Worm (Caenorhabditis elegans) whole organism, L4 larva: ENCODE results near the gene sptl-2.

Source experiments
- F26F4.8 ChIP-seq: fragments of 200-800 bp; sonication (Bioruptor generic); conservative IDR thresholded peaks from 2 replicates; pipeline ENCODE4 v1.3.6; 2022; ENCODE audit warnings: missing genetic modification characterization, missing compliant biosample characterization
- R02D3.7 ChIP-seq: fragments of 150-350 bp; sonication (generic microtip); optimal IDR thresholded peaks from 3 replicates; lab custom pipeline; 2014; ENCODE audit warnings: missing biosample characterization, missing genetic modification characterization
- T20F7.1 ChIP-seq: fragments of 200-800 bp; sonication (Bioruptor generic); optimal IDR thresholded peaks from 2 replicates; lab custom pipeline; 2018; ENCODE audit warnings: mild to moderate bottlenecking, missing genetic modification characterization, missing compliant biosample characterization
- Y105C5A.15 ChIP-seq: fragments of 200-800 bp; sonication (Bioruptor generic); IDR thresholded peaks from 2 replicates; pipeline ENCODE4 v1.3.6; 2022; ENCODE audit warnings: missing genetic modification characterization, missing compliant biosample characterization
- Y75B8A.6 ChIP-seq: fragments of 200-800 bp; sonication (Bioruptor generic); IDR thresholded peaks from 2 replicates; pipeline ENCODE4 v1.3.6; 2022; ENCODE audit warnings: missing genetic modification reagents, missing genetic modification characterization, missing compliant biosample characterization
- aha-1 ChIP-seq: fragments of 150-350 bp; peaks from one replicate; lab custom pipeline; 2014; ENCODE audit warnings: missing biosample characterization, missing genetic modification characterization
- ama-1 ChIP-seq: fragments of 150-350 bp; optimal IDR thresholded peaks from 2 replicates; lab custom pipeline; 2014; ENCODE audit warnings: inconsistent platforms, mixed read lengths
- attf-4 ChIP-seq: sonication (generic microtip); optimal IDR thresholded peaks from 3 replicates; lab custom pipeline; 2017; ENCODE audit warnings: missing biosample characterization, missing genetic modification characterization
- ceh-44 ChIP-seq: fragments of 200-800 bp; sonication (Bioruptor generic); IDR thresholded peaks from 2 replicates; pipeline ENCODE4 v1.3.6; 2022; ENCODE audit warnings: missing genetic modification reagents, missing genetic modification characterization, missing compliant biosample characterization
- ceh-82 ChIP-seq: sonication (generic microtip); optimal IDR thresholded peaks from 2 replicates; lab custom pipeline; 2017; ENCODE audit warnings: missing biosample characterization, missing genetic modification characterization
- ces-1 ChIP-seq: fragments of 150-350 bp; sonication (generic microtip); optimal IDR thresholded peaks from 4 replicates; lab custom pipeline; 2014; ENCODE audit warnings: missing biosample characterization, missing genetic modification reagents, missing genetic modification characterization
- cey-2 ChIP-seq: sonication (generic microtip); optimal IDR thresholded peaks from 3 replicates; lab custom pipeline; 2017; ENCODE audit warnings: missing genetic modification characterization, mild to moderate bottlenecking, missing compliant biosample characterization, antibody characterized with exemption, borderline replicate concordance; ENCODE audit not compliant: insufficient read depth
- daf-12 ChIP-seq: fragments of 150-350 bp; optimal IDR thresholded peaks from 2 replicates; lab custom pipeline; 2014; ENCODE audit warnings: missing biosample characterization, missing genetic modification reagents, missing genetic modification characterization
- daf-8 ChIP-seq: fragments of 200-800 bp; sonication (Bioruptor generic); IDR thresholded peaks from 2 replicates; pipeline ENCODE4 v1.3.6; 2022; ENCODE audit warnings: missing genetic modification characterization, missing compliant biosample characterization
- dmd-6 ChIP-seq: fragments of 200-800 bp; sonication (Bioruptor generic); IDR thresholded peaks from 2 replicates; pipeline ENCODE4 v1.3.6; 2022; ENCODE audit warnings: missing genetic modification reagents, missing genetic modification characterization, missing compliant biosample characterization
- dmd-9 ChIP-seq: fragments of 200-800 bp; sonication (Bioruptor generic); IDR thresholded peaks from 2 replicates; pipeline ENCODE4 v1.3.6; 2022; ENCODE audit warnings: missing genetic modification reagents, missing genetic modification characterization, missing compliant biosample characterization
- dpl-1 ChIP-seq: fragments of 150-350 bp; optimal IDR thresholded peaks from 2 replicates; lab custom pipeline; 2014; ENCODE audit warnings: missing biosample characterization, missing genetic modification reagents, missing genetic modification characterization
- dve-1 ChIP-seq: sonication (generic microtip); optimal IDR thresholded peaks from 2 replicates; lab custom pipeline; 2017; ENCODE audit warnings: antibody characterized with exemption, mild to moderate bottlenecking, missing genetic modification characterization, missing compliant biosample characterization; ENCODE audit not compliant: insufficient read depth
- egl-27 ChIP-seq: sonication (generic microtip); optimal IDR thresholded peaks from 3 replicates; lab custom pipeline; 2017; ENCODE audit warnings: missing biosample characterization, missing genetic modification reagents, missing genetic modification characterization
- egl-43 ChIP-seq: fragments of 200-800 bp; sonication (Bioruptor generic); IDR thresholded peaks from 2 replicates; pipeline ENCODE4 v1.3.6; 2022; ENCODE audit warnings: missing genetic modification reagents, missing genetic modification characterization, missing compliant biosample characterization
- hif-1 ChIP-seq, 2 experiments: sonication (generic microtip); optimal IDR thresholded peaks; 2 replicates each; lab custom pipeline; 2016 to 2017; ENCODE audit warnings: missing compliant biosample characterization in 2 of 2, missing genetic modification characterization in 2 of 2, missing genetic modification reagents in 2 of 2, missing genotype in 2 of 2, mild to moderate bottlenecking in 1 of 2
- hlh-11 ChIP-seq: fragments of 200-800 bp; sonication (Bioruptor generic); optimal IDR thresholded peaks from 2 replicates; lab custom pipeline; 2018; ENCODE audit warnings: mild to moderate bottlenecking, missing genetic modification characterization, missing compliant biosample characterization
- hmg-1.1 ChIP-seq: fragments of 200-800 bp; sonication (Bioruptor generic); IDR thresholded peaks from 2 replicates; pipeline ENCODE4 v1.3.6; 2022; ENCODE audit warnings: missing genetic modification reagents, missing genetic modification characterization, missing compliant biosample characterization
- jun-1 ChIP-seq: fragments of 150-350 bp; optimal IDR thresholded peaks from 2 replicates; lab custom pipeline; 2014; ENCODE audit warnings: missing biosample characterization, missing genetic modification reagents, missing genetic modification characterization
- lim-7 ChIP-seq: fragments of 200-800 bp; sonication (Bioruptor generic); IDR thresholded peaks from 2 replicates; pipeline ENCODE4 v1.3.6; 2022; ENCODE audit warnings: missing genetic modification characterization, missing compliant biosample characterization
- lin-1 ChIP-seq: fragments of 200-800 bp; sonication (Bioruptor generic); IDR thresholded peaks from 2 replicates; pipeline ENCODE4 v1.3.6; 2022; ENCODE audit warnings: missing genetic modification reagents, missing genetic modification characterization, missing compliant biosample characterization
- lin-15B ChIP-seq: fragments of 150-350 bp; sonication (generic microtip); optimal IDR thresholded peaks from 3 replicates; lab custom pipeline; 2014; ENCODE audit warnings: missing biosample characterization, missing genetic modification characterization
- lin-29 ChIP-seq: fragments of 200-800 bp; sonication (Bioruptor generic); IDR thresholded peaks from 2 replicates; pipeline ENCODE4 v1.3.6; 2022; ENCODE audit warnings: missing genetic modification reagents, missing genetic modification characterization, missing compliant biosample characterization
- lin-38 ChIP-seq: fragments of 200-800 bp; sonication (Bioruptor generic); IDR thresholded peaks from 2 replicates; pipeline ENCODE4 v1.3.6; 2022; ENCODE audit warnings: missing genetic modification reagents, missing genetic modification characterization, missing compliant biosample characterization
- lsy-2 ChIP-seq, 2 experiments: fragments of 150-350 bp in 1 of 2; sonication (generic microtip) in 1 of 2; optimal IDR thresholded peaks; 2 replicates each; lab custom pipeline; 2014 to 2017; ENCODE audit warnings: missing biosample characterization in 2 of 2, missing genetic modification characterization in 2 of 2
- mdl-1 ChIP-seq, 2 experiments: fragments of 150-350 bp in 1 of 2; sonication (generic microtip) in 1 of 2; optimal IDR thresholded peaks; 2 replicates each; lab custom pipeline; 2014 to 2017; ENCODE audit warnings: missing biosample characterization in 2 of 2, missing genetic modification characterization in 2 of 2
- mes-2 ChIP-seq: sonication (generic microtip); optimal IDR thresholded peaks from 2 replicates; lab custom pipeline; 2016; ENCODE audit warnings: missing genotype, mild to moderate bottlenecking, missing genetic modification characterization, missing compliant biosample characterization; ENCODE audit not compliant: poor library complexity, severe bottlenecking
- mxl-2 ChIP-seq: fragments of 200-800 bp; sonication (Bioruptor generic); conservative IDR thresholded peaks from 2 replicates; pipeline ENCODE4 v1.3.6; 2022; ENCODE audit warnings: missing genetic modification reagents, missing genetic modification characterization, missing compliant biosample characterization
- nhr-102 ChIP-seq: sonication (generic microtip); optimal IDR thresholded peaks from 2 replicates; lab custom pipeline; 2016; ENCODE audit warnings: mild to moderate bottlenecking, missing genetic modification characterization, moderate library complexity, missing compliant biosample characterization
- nhr-11 ChIP-seq: fragments of 150-350 bp; optimal IDR thresholded peaks from 2 replicates; lab custom pipeline; 2014; ENCODE audit warnings: missing biosample characterization, missing genetic modification characterization
- nhr-111 ChIP-seq: fragments of 200-800 bp; sonication (Bioruptor generic); optimal IDR thresholded peaks from 2 replicates; lab custom pipeline; 2018; ENCODE audit warnings: mild to moderate bottlenecking, missing genetic modification characterization, missing compliant biosample characterization
- nhr-237 ChIP-seq: sonication (generic microtip); optimal IDR thresholded peaks from 2 replicates; lab custom pipeline; 2017; ENCODE audit warnings: missing biosample characterization, missing genetic modification characterization
- nhr-25 ChIP-seq: sonication (generic microtip); optimal IDR thresholded peaks from 2 replicates; lab custom pipeline; 2017; ENCODE audit warnings: missing genetic modification characterization, mild to moderate bottlenecking, missing compliant biosample characterization, antibody characterized with exemption, moderate library complexity, borderline replicate concordance; ENCODE audit not compliant: insufficient read depth
- nhr-28 ChIP-seq: fragments of 150-350 bp; optimal IDR thresholded peaks from 2 replicates; lab custom pipeline; 2014; ENCODE audit warnings: missing biosample characterization, missing genetic modification characterization
- nhr-42 ChIP-seq: fragments of 200-800 bp; sonication (Bioruptor generic); IDR thresholded peaks from 2 replicates; pipeline ENCODE4 v1.3.6; 2022; ENCODE audit warnings: missing genetic modification characterization, missing compliant biosample characterization
- nhr-6 ChIP-seq: fragments of 150-350 bp; optimal IDR thresholded peaks from 2 replicates; lab custom pipeline; 2014; ENCODE audit warnings: missing biosample characterization, missing genetic modification characterization
- nhr-76 ChIP-seq: fragments of 150-350 bp; optimal IDR thresholded peaks from 2 replicates; lab custom pipeline; 2014; ENCODE audit warnings: missing biosample characterization, missing genetic modification characterization
- pqm-1 ChIP-seq: sonication (generic microtip); optimal IDR thresholded peaks from 2 replicates; lab custom pipeline; 2017; ENCODE audit warnings: missing biosample characterization, missing genetic modification characterization
- saeg-2 ChIP-seq: fragments of 200-800 bp; sonication (Bioruptor generic); IDR thresholded peaks from 2 replicates; pipeline ENCODE4 v1.3.6; 2022; ENCODE audit warnings: missing genetic modification reagents, missing genetic modification characterization, missing compliant biosample characterization
- unc-130 ChIP-seq: sonication (generic microtip); optimal IDR thresholded peaks from 2 replicates; lab custom pipeline; 2016; ENCODE audit warnings: missing genetic modification reagents, missing genetic modification characterization, missing compliant biosample characterization
- vab-7 ChIP-seq: fragments of 200-800 bp; sonication (Bioruptor generic); IDR thresholded peaks from 2 replicates; pipeline ENCODE4 v1.3.6; 2022; ENCODE audit warnings: missing genetic modification reagents, missing genetic modification characterization, missing compliant biosample characterization
- zag-1 ChIP-seq: fragments of 150-350 bp; optimal IDR thresholded peaks from 2 replicates; lab custom pipeline; 2014; ENCODE audit warnings: missing biosample characterization, missing genetic modification characterization
- zfp-2 ChIP-seq: sonication (generic microtip); optimal IDR thresholded peaks from 2 replicates; lab custom pipeline; 2016; ENCODE audit warnings: mild to moderate bottlenecking, missing genetic modification characterization, missing compliant biosample characterization
- zip-2 ChIP-seq: fragments of 150-350 bp; optimal IDR thresholded peaks from 2 replicates; lab custom pipeline; 2014; ENCODE audit warnings: missing biosample characterization, missing genetic modification characterization
- ztf-11 ChIP-seq: fragments of 150-350 bp; optimal IDR thresholded peaks from 2 replicates; lab custom pipeline; 2014; ENCODE audit warnings: missing biosample characterization, missing genetic modification characterization
- ztf-7 ChIP-seq: fragments of 150-350 bp; optimal IDR thresholded peaks from 2 replicates; lab custom pipeline; 2014; ENCODE audit warnings: missing biosample characterization, missing genetic modification characterization

The sptl-2 gene

ce11 chrV:8000929-8001513 lies 16.0 kb upstream of the sptl-2 start, which contains the start of gene Y97E10AR.1:
Gene Y97E10AR.1, plus strand, starts transcription at chrV:8001463.
- TF ChIP-seq lim-7 (GFP tag; lab: Robert Waterston, UW): no peak
- peak; percentile 99 for TF ChIP-seq aha-1 (tag; lab: Kevin White, UChicago)
- TF ChIP-seq nhr-237 (tag; lab: Kevin White, UChicago): no peak
- no peak for TF ChIP-seq ces-1
- TF ChIP-seq nhr-25 (tag; lab: Kevin White, UChicago): no peak
- TF ChIP-seq saeg-2 (GFP tag; lab: Robert Waterston, UW): 0 out of 2 replicates have a peak, but pooled peaks have one; percentile 15
- no peak for TF ChIP-seq egl-27 (tag; lab: Kevin White, UChicago)
- TF ChIP-seq lin-15B: no peak
- TF ChIP-seq daf-8 (GFP tag; lab: Robert Waterston, UW): no peak
- no peak for TF ChIP-seq daf-12
- no peak for TF ChIP-seq R02D3.7 (tag; lab: Kevin White, UChicago)
- TF ChIP-seq Y105C5A.15 (GFP tag; lab: Robert Waterston, UW): no peak
- TF ChIP-seq hmg-1.1: peak; percentile 85
- TF ChIP-seq egl-43 (GFP tag; lab: Robert Waterston, UW): no peak
- no peak for TF ChIP-seq ztf-11 (tag; lab: Kevin White, UChicago)
- no peak for TF ChIP-seq ceh-44 (GFP tag; lab: Robert Waterston, UW)
- TF ChIP-seq lin-1 (GFP tag; lab: Robert Waterston, UW): no peak
- no peak for TF ChIP-seq unc-130 (GFP tag; lab: Kevin White, UChicago)
- TF ChIP-seq zfp-2: no peak
- TF ChIP-seq Y75B8A.6: no peak
- peak in 1 of 2 experiments; percentile 86 for TF ChIP-seq mdl-1 (tag; optimal IDR thresholded peaks at IDR 0.05; lab: Kevin White, UChicago)
- TF ChIP-seq nhr-6: no peak
- no peak for TF ChIP-seq zag-1 (tag; lab: Kevin White, UChicago)
- TF ChIP-seq nhr-76 (tag; lab: Kevin White, UChicago): no peak
- TF ChIP-seq vab-7: no peak
- TF ChIP-seq pqm-1 (tag; lab: Kevin White, UChicago): peak; percentile 63
- TF ChIP-seq hlh-11 (tag; lab: Kevin White, UChicago): peak; percentile 97
- TF ChIP-seq nhr-42 (GFP tag; lab: Robert Waterston, UW): no peak
- peak; percentile 42 for TF ChIP-seq mes-2 (tag; lab: Kevin White, UChicago)
- TF ChIP-seq zip-2: no peak
- TF ChIP-seq F26F4.8 (GFP tag; lab: Robert Waterston, UW): no peak
- TF ChIP-seq nhr-11 (tag; lab: Kevin White, UChicago): peak; percentile 58
- no peak for TF ChIP-seq nhr-102
- TF ChIP-seq dmd-9 (GFP tag; lab: Robert Waterston, UW): no peak
- peak; percentile 85 for TF ChIP-seq nhr-28 (tag; lab: Kevin White, UChicago)
- TF ChIP-seq cey-2: no peak
- TF ChIP-seq ceh-82: no peak
- peak; percentile 39 for TF ChIP-seq dpl-1
- TF ChIP-seq T20F7.1 (GFP tag; lab: Kevin White, UChicago): peak; percentile 74
- no peak for TF ChIP-seq lin-38 (GFP tag; lab: Robert Waterston, UW)
- peak; percentile 94 for TF ChIP-seq dmd-6 (GFP tag; lab: Robert Waterston, UW)
- peak; percentile 46 for TF ChIP-seq jun-1 (tag; lab: Kevin White, UChicago)
- TF ChIP-seq ztf-7: no peak
- TF ChIP-seq lin-29 (GFP tag; lab: Robert Waterston, UW): no peak
- peak in 1 of 2 experiments; percentile 78 for TF ChIP-seq hif-1 (tag; optimal IDR thresholded peaks at IDR 0.05; lab: Kevin White, UChicago)
- TF ChIP-seq mxl-2 (GFP tag; lab: Robert Waterston, UW): 0 out of 2 replicates have a peak, but pooled peaks have one; percentile 42
- peak; percentile 29 to 79 for TF ChIP-seq lsy-2 (tag; optimal IDR thresholded peaks at IDR 0.05; lab: Kevin White, UChicago)
- peak; percentile 73 for TF ChIP-seq dve-1
- no peak for TF ChIP-seq ama-1
- no peak for TF ChIP-seq nhr-111 (GFP tag; lab: Kevin White, UChicago)
- no peak for TF ChIP-seq attf-4
